Worm (Caenorhabditis elegans) whole organism, L2 larva: ENCODE measurements around the gene dyf-2.

ENCODE experiments used
- F13H6.1 ChIP-seq: sonication (generic microtip); optimal IDR thresholded peaks from 2 replicates; lab custom pipeline; 2016; ENCODE audit warnings: missing genetic modification characterization, missing compliant biosample characterization
- R02D3.7 ChIP-seq: fragments of 150-350 bp; optimal IDR thresholded peaks from 2 replicates; lab custom pipeline; 2014; ENCODE audit warnings: missing biosample characterization, missing genetic modification characterization
- Y55F3AM.14 ChIP-seq: fragments of 200-800 bp; sonication (Bioruptor generic); optimal IDR thresholded peaks from 2 replicates; lab custom pipeline; 2018; ENCODE audit warnings: mild to moderate bottlenecking, missing genetic modification characterization, missing compliant biosample characterization
- alr-1 ChIP-seq: fragments of 150-350 bp; optimal IDR thresholded peaks from 2 replicates; lab custom pipeline; 2014; ENCODE audit warnings: missing biosample characterization, missing genetic modification characterization
- aly-2 ChIP-seq: fragments of 150-350 bp; optimal IDR thresholded peaks from 2 replicates; lab custom pipeline; 2014; ENCODE audit warnings: missing biosample characterization, missing genetic modification characterization
- ama-1 ChIP-seq: fragments of 150-350 bp; optimal IDR thresholded peaks from 2 replicates; lab custom pipeline; 2018; ENCODE audit warnings: inconsistent platforms
- ceh-82 ChIP-seq: fragments of 150-350 bp; optimal IDR thresholded peaks from 2 replicates; lab custom pipeline; 2014; ENCODE audit warnings: missing biosample characterization, missing genetic modification characterization
- crh-2 ChIP-seq: sonication (generic microtip); optimal IDR thresholded peaks from 2 replicates; lab custom pipeline; 2017; ENCODE audit warnings: missing biosample characterization, missing genetic modification characterization
- dmd-4 ChIP-seq: sonication (generic microtip); optimal IDR thresholded peaks from 2 replicates; lab custom pipeline; 2017; ENCODE audit warnings: missing biosample characterization, missing genetic modification characterization
- egl-27 ChIP-seq: sonication (generic microtip); optimal IDR thresholded peaks from 3 replicates; lab custom pipeline; 2017; ENCODE audit warnings: missing biosample characterization, missing genetic modification reagents, missing genetic modification characterization
- elt-3 ChIP-seq: sonication (generic microtip); optimal IDR thresholded peaks from 2 replicates; lab custom pipeline; 2017; ENCODE audit warnings: missing biosample characterization, missing genetic modification characterization
- fos-1 ChIP-seq: fragments of 150-350 bp; optimal IDR thresholded peaks from 2 replicates; lab custom pipeline; 2014; ENCODE audit warnings: missing biosample characterization, missing genetic modification characterization
- gmeb-1 ChIP-seq: fragments of 150-350 bp; optimal IDR thresholded peaks from 2 replicates; lab custom pipeline; 2014; ENCODE audit warnings: missing biosample characterization, missing genetic modification characterization
- lin-13 ChIP-seq: fragments of 150-350 bp; optimal IDR thresholded peaks from 2 replicates; lab custom pipeline; 2014; ENCODE audit warnings: missing biosample characterization, missing genetic modification reagents, missing genetic modification characterization
- lsy-2 ChIP-seq, 2 experiments: fragments of 150-350 bp in 1 of 2; sonication (generic microtip) in 1 of 2; optimal IDR thresholded peaks; 2 replicates each; lab custom pipeline; 2014 to 2017; ENCODE audit warnings: missing biosample characterization in 2 of 2, missing genetic modification characterization in 2 of 2
- mab-5 ChIP-seq: fragments of 150-350 bp; optimal IDR thresholded peaks from 2 replicates; lab custom pipeline; 2014; ENCODE audit warnings: missing biosample characterization, missing genetic modification characterization
- nhr-11 ChIP-seq: fragments of 150-350 bp; optimal IDR thresholded peaks from 2 replicates; lab custom pipeline; 2014; ENCODE audit warnings: missing biosample characterization, missing genetic modification characterization
- nhr-12 ChIP-seq: fragments of 150-350 bp; optimal IDR thresholded peaks from 2 replicates; lab custom pipeline; 2014; ENCODE audit warnings: missing biosample characterization, missing genetic modification characterization
- nhr-129 ChIP-seq: fragments of 150-350 bp; optimal IDR thresholded peaks from 2 replicates; lab custom pipeline; 2014; ENCODE audit warnings: missing biosample characterization, missing genetic modification characterization
- nhr-21 ChIP-seq: fragments of 150-350 bp; optimal IDR thresholded peaks from 2 replicates; lab custom pipeline; 2014; ENCODE audit warnings: missing biosample characterization, missing genetic modification characterization
- nhr-23 ChIP-seq: fragments of 150-350 bp; optimal IDR thresholded peaks from 2 replicates; lab custom pipeline; 2014; ENCODE audit warnings: missing biosample characterization, missing genetic modification reagents, missing genetic modification characterization
- nhr-6 ChIP-seq: fragments of 150-350 bp; optimal IDR thresholded peaks from 2 replicates; lab custom pipeline; 2014; ENCODE audit warnings: missing biosample characterization, missing genetic modification characterization
- peb-1 ChIP-seq: fragments of 150-350 bp; optimal IDR thresholded peaks from 2 replicates; lab custom pipeline; 2014; ENCODE audit warnings: missing biosample characterization, missing genetic modification characterization
- sem-4 ChIP-seq: fragments of 150-350 bp; optimal IDR thresholded peaks from 2 replicates; lab custom pipeline; 2014; ENCODE audit warnings: missing biosample characterization, missing genetic modification reagents, missing genetic modification characterization
- skn-1 ChIP-seq: sonication (generic microtip); optimal IDR thresholded peaks from 2 replicates; lab custom pipeline; 2017; ENCODE audit warnings: missing biosample characterization, missing genetic modification characterization
- sma-3 ChIP-seq: sonication (generic microtip); optimal IDR thresholded peaks from 2 replicates; lab custom pipeline; 2016; ENCODE audit warnings: missing genetic modification reagents, missing genetic modification characterization, missing compliant biosample characterization
- sma-9 ChIP-seq, 2 experiments: fragments of 150-350 bp in 1 of 2; sonication (generic microtip) in 1 of 2; optimal IDR thresholded peaks; 2 replicates each; lab custom pipeline; 2014 to 2016; ENCODE audit warnings: missing genetic modification characterization in 2 of 2, mild to moderate bottlenecking in 1 of 2, missing biosample characterization in 1 of 2, missing compliant biosample characterization in 1 of 2, missing genetic modification reagents in 1 of 2, moderate library complexity in 1 of 2
- snpc-4 ChIP-seq: fragments of 150-350 bp; optimal IDR thresholded peaks from 2 replicates; lab custom pipeline; 2014; ENCODE audit warnings: missing biosample characterization, missing genetic modification characterization
- unc-39 ChIP-seq: fragments of 150-350 bp; optimal IDR thresholded peaks from 2 replicates; lab custom pipeline; 2014; ENCODE audit warnings: missing biosample characterization, missing genetic modification characterization
- unc-55 ChIP-seq: fragments of 150-350 bp; sonication (generic microtip); optimal IDR thresholded peaks from 3 replicates; lab custom pipeline; 2014; ENCODE audit warnings: missing biosample characterization, missing genetic modification reagents, missing genetic modification characterization
- unc-62 ChIP-seq: fragments of 150-350 bp; optimal IDR thresholded peaks from 2 replicates; lab custom pipeline; 2014; ENCODE audit warnings: missing biosample characterization, missing genetic modification reagents, missing genetic modification characterization
- zag-1 ChIP-seq: fragments of 150-350 bp; optimal IDR thresholded peaks from 2 replicates; lab custom pipeline; 2014; ENCODE audit warnings: missing biosample characterization, missing genetic modification characterization
- ztf-1 ChIP-seq: fragments of 200-800 bp; sonication (Bioruptor generic); conservative IDR thresholded peaks from 2 replicates; pipeline ENCODE4 v1.3.6; 2022; ENCODE audit warnings: missing genetic modification characterization, missing compliant biosample characterization
- ztf-11 ChIP-seq: sonication (generic microtip); optimal IDR thresholded peaks from 2 replicates; lab custom pipeline; 2017; ENCODE audit warnings: missing biosample characterization, missing genetic modification characterization
- ztf-4 ChIP-seq: fragments of 150-350 bp; optimal IDR thresholded peaks from 2 replicates; lab custom pipeline; 2014; ENCODE audit warnings: missing biosample characterization, missing genetic modification characterization

dyf-2 gene

ce11 chrIII:13678761-13679495 is 7.3 kb downstream of the dyf-2 start, which contains the start of gene sid-2:
sid-2 (plus strand) TSS chrIII:13679445.
- TF ChIP-seq fos-1 (tag; lab: Kevin White, UChicago) (peak; percentile 96), unc-55 (no peak), crh-2 (tag; lab: Kevin White, UChicago) (peak; percentile 42), skn-1 (tag; lab: Kevin White, UChicago) (peak; percentile 9)

- TF ChIP-seq gmeb-1 (tag; lab: Kevin White, UChicago) (no peak), aly-2 (tag; lab: Kevin White, UChicago) (no peak), Y55F3AM.14 (GFP tag; lab: Kevin White, UChicago) (no peak), ceh-82 (tag; lab: Kevin White, UChicago) (no peak), ama-1 (lab: Kevin White, UChicago) (no peak), crh-2 (tag; lab: Kevin White, UChicago) (peak; percentile 9), elt-3 (no peak), zag-1 (tag; lab: Kevin White, UChicago) (no peak), alr-1 (tag; lab: Kevin White, UChicago) (no peak), fos-1 (tag; lab: Kevin White, UChicago) (peak; percentile 95), skn-1 (tag; lab: Kevin White, UChicago) (peak; percentile 98)
- TF ChIP-seq, all 48 proteins: peak for 3
These were observed 13.5 kb downstream of the dyf-2 start, which contains the start of gene aqp-11 for ce11 chrIII:13672654-13673330. aqp-11 (plus strand) TSS chrIII:13673280.

ce11 chrIII:13669519-13669918 is 16.7 kb downstream of the dyf-2 start:
- no peak for TF ChIP-seq ztf-4 (tag; lab: Kevin White, UChicago)
- no peak for TF ChIP-seq sma-9 (GFP tag; optimal IDR thresholded peaks at IDR 0.05; lab: Kevin White, UChicago)
- no peak for TF ChIP-seq sma-9 (tag; optimal IDR thresholded peaks at IDR 0.05; lab: Kevin White, UChicago)
- TF ChIP-seq aly-2 (tag; lab: Kevin White, UChicago), result no peak
- no peak for TF ChIP-seq R02D3.7 (tag; lab: Kevin White, UChicago)
- TF ChIP-seq dmd-4, result no peak
- TF ChIP-seq peb-1 (tag; lab: Kevin White, UChicago), result no peak
- no peak for TF ChIP-seq nhr-6 (tag; lab: Kevin White, UChicago)

ce11 chrIII:13667739-13668138 is 18.5 kb downstream of the dyf-2 start, which contains the start of gene flp-15:
flp-15 (minus strand) TSS chrIII:13667839.
- TF ChIP-seq Y55F3AM.14 (GFP tag; lab: Kevin White, UChicago) (no peak), dmd-4 (no peak), ztf-11 (tag; lab: Kevin White, UChicago) (no peak), unc-62 (no peak), nhr-21 (tag; lab: Kevin White, UChicago) (no peak), ztf-1 (no peak), sma-9 (GFP tag; optimal IDR thresholded peaks at IDR 0.05; lab: Kevin White, UChicago) (no peak), sma-9 (tag; optimal IDR thresholded peaks at IDR 0.05; lab: Kevin White, UChicago) (no peak), zag-1 (tag; lab: Kevin White, UChicago) (no peak), F13H6.1 (tag; lab: Kevin White, UChicago) (no peak), lin-13 (GFP tag; lab: Kevin White, UChicago) (no peak), crh-2 (tag; lab: Kevin White, UChicago) (no peak), skn-1 (tag; lab: Kevin White, UChicago) (no peak), nhr-11 (no peak), sma-3 (no peak)

- TF ChIP-seq lsy-2 (tag; optimal IDR thresholded peaks at IDR 0.05; lab: Kevin White, UChicago) (peak in 1 of 2 experiments; percentile 46), unc-55 (peak; percentile 52), mab-5 (tag; lab: Kevin White, UChicago) (peak; percentile 65), nhr-129 (tag; lab: Kevin White, UChicago) (no peak)
These were observed 19.8 kb downstream of the dyf-2 start for ce11 chrIII:13666406-13666805.

- no peak for TF ChIP-seq elt-3
- no peak for TF ChIP-seq fos-1 (tag; lab: Kevin White, UChicago)
- TF ChIP-seq egl-27 (tag; lab: Kevin White, UChicago), result no peak
- no peak for TF ChIP-seq mab-5 (tag; lab: Kevin White, UChicago)
- TF ChIP-seq snpc-4 (tag; lab: Kevin White, UChicago), result no peak
- TF ChIP-seq nhr-23, result no peak
- no peak for TF ChIP-seq sem-4 (tag; lab: Kevin White, UChicago)
- TF ChIP-seq ztf-1, result no peak
- TF ChIP-seq Y55F3AM.14 (GFP tag; lab: Kevin White, UChicago), result no peak
- no peak for TF ChIP-seq nhr-12
- no peak for TF ChIP-seq unc-62
- no peak for TF ChIP-seq unc-39 (tag; lab: Kevin White, UChicago)
- TF ChIP-seq sma-9 (GFP tag; optimal IDR thresholded peaks at IDR 0.05; lab: Kevin White, UChicago), result no peak
- no peak for TF ChIP-seq sma-9 (tag; optimal IDR thresholded peaks at IDR 0.05; lab: Kevin White, UChicago)
These were observed 26.1 kb downstream of the dyf-2 start for ce11 chrIII:13660123-13660522.
